Fruit fly (Drosophila melanogaster): Measurements from ENCODE around the gene Qtzl.

- no peak for TF ChIP-seq CG16779 (tag; optimal IDR thresholded peaks at IDR 0.05)
- TF ChIP-seq Eip93F (GFP tag; optimal IDR thresholded peaks at IDR 0.05), result no peak
- TF ChIP-seq Sox102F (GFP tag; optimal IDR thresholded peaks at IDR 0.05), result no peak
- no peak for TF ChIP-seq achi (GFP tag; optimal IDR thresholded peaks at IDR 0.05)
- no peak for TF ChIP-seq CG6854 (GFP tag; optimal IDR thresholded peaks at IDR 0.05)
- no peak for TF ChIP-seq Hr38 (GFP tag; optimal IDR thresholded peaks at IDR 0.05)
- no peak for TF ChIP-seq lz (GFP tag; optimal IDR thresholded peaks at IDR 0.05)
- TF ChIP-seq CG8632 (GFP tag; optimal IDR thresholded peaks at IDR 0.05), result peak; percentile 13
- no peak for TF ChIP-seq CG1621 (tag; optimal IDR thresholded peaks at IDR 0.05)
- TF ChIP-seq Gug (GFP tag; IDR thresholded peaks at IDR 0.05), result no peak
- TF ChIP-seq CG7368 (GFP tag; optimal IDR thresholded peaks at IDR 0.05), result no peak
- TF ChIP-seq Met (GFP tag; optimal IDR thresholded peaks at IDR 0.05), result no peak
- no peak for TF ChIP-seq Lpt (GFP tag; optimal IDR thresholded peaks at IDR 0.05)
Measured at dm6 chr2L:11963422-11964322, 31.9 kb upstream of the Qtzl start.
